ENCODE assay signal across 2 fruit fly cellular contexts in genomic region chr3L:19650588-19650987, dm6.
TF ChIP-seq lines count a peak whose summit lies in the region.

No protein-coding gene starts in this region.

TF ChIP-seq in whole organism, embryonic, 481 proteins besides CTCF, POLR2A, EP300 and RAD21 (continued from another document):
- TF ChIP-seq sqz (GFP tag; optimal IDR thresholded peaks at IDR 0.05; lab: Kevin White, UChicago) (peak; percentile 25), CG8944 (GFP tag; optimal IDR thresholded peaks at IDR 0.05; lab: Kevin White, UChicago) (no peak), CG13894 (tag; optimal IDR thresholded peaks at IDR 0.05; lab: Kevin White, UChicago) (no peak), nerfin-2 (GFP tag; IDR thresholded peaks at IDR 0.05; lab: Robert Waterston, UW; ENCODE audit: partially characterized antibody) (no peak), pan (optimal IDR thresholded peaks at IDR 0.05; lab: Kevin White, UChicago) (no peak), pan (GFP tag; optimal IDR thresholded peaks at IDR 0.05 in 1 of 2, IDR thresholded peaks at IDR 0.05 in 1 of 2) (peak in 1 of 2 experiments; percentile 16), CG32772 (GFP tag; IDR thresholded peaks at IDR 0.05; lab: Robert Waterston, UW) (peak; percentile 81), Med (GFP tag; lab: Kevin White, UChicago) (peak; percentile 68), nmo (GFP tag; optimal IDR thresholded peaks at IDR 0.05; lab: Kevin White, UChicago) (no peak), sens (GFP tag; lab: Kevin White, UChicago) (peak; percentile 28), ewg (GFP tag; optimal IDR thresholded peaks at IDR 0.05; lab: Kevin White, UChicago) (no peak), C15 (GFP tag; IDR thresholded peaks at IDR 0.05; lab: Robert Waterston, UW) (0 out of 3 replicates have a peak, but pooled peaks have one; percentile 15), Drgx (GFP tag; IDR thresholded peaks at IDR 0.05; lab: Robert Waterston, UW) (peak; percentile 24; the same call in 1 of the 2 replicates), Myb (GFP tag; optimal IDR thresholded peaks at IDR 0.05; lab: Kevin White, UChicago) (peak; percentile 20)

TF ChIP-seq in whole organism, prepupa, 60 proteins besides CTCF, POLR2A, EP300 and RAD21 (continued from another document):
- TF ChIP-seq CG11762 (GFP tag; optimal IDR thresholded peaks at IDR 0.05; lab: Kevin White, UChicago; ENCODE audit: insufficient read depth) (peak; percentile 32), eg (GFP tag; IDR thresholded peaks at IDR 0.05; lab: Robert Waterston, UW) (peak; percentile 93), CG6808 (GFP tag; optimal IDR thresholded peaks at IDR 0.05; lab: Kevin White, UChicago) (peak; percentile 58), dac (GFP tag; optimal IDR thresholded peaks at IDR 0.05; lab: Kevin White, UChicago) (peak; percentile 39), CG4318 (GFP tag; optimal IDR thresholded peaks at IDR 0.05; lab: Kevin White, UChicago) (no peak), CG3919 (GFP tag; optimal IDR thresholded peaks at IDR 0.05; lab: Kevin White, UChicago) (peak; percentile 36), achi (GFP tag; optimal IDR thresholded peaks at IDR 0.05; lab: Kevin White, UChicago) (no peak), OdsH (GFP tag; optimal IDR thresholded peaks at IDR 0.05; lab: Kevin White, UChicago) (peak; percentile 35), fd85E (GFP tag; optimal IDR thresholded peaks at IDR 0.05; lab: Kevin White, UChicago) (no peak), CG15336 (GFP tag; IDR thresholded peaks at IDR 0.05; lab: Robert Waterston, UW) (peak; percentile 56; the same call in 1 of the 2 replicates), CG10669 (GFP tag; optimal IDR thresholded peaks at IDR 0.05; lab: Kevin White, UChicago) (peak; percentile 60), Eip75B (GFP tag; optimal IDR thresholded peaks at IDR 0.05; lab: Kevin White, UChicago) (peak; percentile 4), net (GFP tag; optimal IDR thresholded peaks at IDR 0.05; lab: Kevin White, UChicago) (peak; percentile 77), vri (GFP tag; optimal IDR thresholded peaks at IDR 0.05; lab: Kevin White, UChicago) (peak; percentile 72), svp (GFP tag; lab: Kevin White, UChicago) (peak; percentile 64), CG16779 (tag; optimal IDR thresholded peaks at IDR 0.05; lab: Kevin White, UChicago) (peak; percentile 28), Blimp-1 (GFP tag; optimal IDR thresholded peaks at IDR 0.05; lab: Kevin White, UChicago) (peak; percentile 21), dsx (GFP tag; optimal IDR thresholded peaks at IDR 0.05; lab: Kevin White, UChicago; ENCODE audit: poor library complexity, severe bottlenecking) (no peak), ss (GFP tag; optimal IDR thresholded peaks at IDR 0.05; lab: Kevin White, UChicago) (peak; percentile 34 to 63), fkh (GFP tag; optimal IDR thresholded peaks at IDR 0.05; lab: Kevin White, UChicago) (no peak), CG6276 (GFP tag; optimal IDR thresholded peaks at IDR 0.05; lab: Kevin White, UChicago) (no peak), Met (GFP tag; optimal IDR thresholded peaks at IDR 0.05; lab: Kevin White, UChicago) (no peak), Ets21C (GFP tag; optimal IDR thresholded peaks at IDR 0.05; lab: Kevin White, UChicago) (no peak), Lpt (GFP tag; optimal IDR thresholded peaks at IDR 0.05; lab: Kevin White, UChicago) (no peak), CG34406 (GFP tag; optimal IDR thresholded peaks at IDR 0.05; lab: Kevin White, UChicago) (peak; percentile 45), Sox102F (GFP tag; optimal IDR thresholded peaks at IDR 0.05; lab: Kevin White, UChicago) (peak; percentile 55), esn (GFP tag; optimal IDR thresholded peaks at IDR 0.05; lab: Kevin White, UChicago) (peak; percentile 19), CG6163 (GFP tag; IDR thresholded peaks at IDR 0.05; lab: Robert Waterston, UW) (peak; percentile 95), Hr4 (GFP tag; optimal IDR thresholded peaks at IDR 0.05; lab: Kevin White, UChicago) (no peak), CG11294 (GFP tag; IDR thresholded peaks at IDR 0.05; lab: Robert Waterston, UW) (no peak; the same call in 1 of the 2 replicates), CG31627 (GFP tag; optimal IDR thresholded peaks at IDR 0.05; lab: Kevin White, UChicago) (no peak), CG9139 (GFP tag; optimal IDR thresholded peaks at IDR 0.05; lab: Kevin White, UChicago) (peak; percentile 72), CG7368 (GFP tag; optimal IDR thresholded peaks at IDR 0.05; lab: Kevin White, UChicago) (peak; percentile 29), Eip93F (GFP tag; optimal IDR thresholded peaks at IDR 0.05; lab: Kevin White, UChicago) (no peak), CG8119 (GFP tag; IDR thresholded peaks at IDR 0.05; lab: Robert Waterston, UW) (peak; percentile 71), CG11902 (GFP tag; optimal IDR thresholded peaks at IDR 0.05; lab: Kevin White, UChicago) (no peak), CG6854 (GFP tag; optimal IDR thresholded peaks at IDR 0.05; lab: Kevin White, UChicago) (peak; percentile 67), lz (GFP tag; optimal IDR thresholded peaks at IDR 0.05; lab: Kevin White, UChicago) (peak; percentile 3)
